Fruit fly (Drosophila melanogaster) whole organism, prepupa: Measurements from ENCODE around the gene CG12290.

ENCODE experiments used
- CG10631 ChIP-seq: fragments of 200-800 bp; sonication (Bioruptor generic); optimal IDR thresholded peaks from 2 replicates; lab custom pipeline; 2016; ENCODE audit warnings: missing biosample characterization, missing genetic modification characterization
- CG31627 ChIP-seq: fragments of 200-800 bp; sonication (Bioruptor generic); optimal IDR thresholded peaks from 3 replicates; lab custom pipeline; 2016; ENCODE audit warnings: missing biosample characterization, missing genetic modification characterization
- fkh ChIP-seq: fragments of 200-800 bp; sonication (Bioruptor generic); optimal IDR thresholded peaks from 3 replicates; lab custom pipeline; 2017; ENCODE audit warnings: missing biosample characterization, mild to moderate bottlenecking, missing genetic modification characterization, moderate library complexity

DNA sequence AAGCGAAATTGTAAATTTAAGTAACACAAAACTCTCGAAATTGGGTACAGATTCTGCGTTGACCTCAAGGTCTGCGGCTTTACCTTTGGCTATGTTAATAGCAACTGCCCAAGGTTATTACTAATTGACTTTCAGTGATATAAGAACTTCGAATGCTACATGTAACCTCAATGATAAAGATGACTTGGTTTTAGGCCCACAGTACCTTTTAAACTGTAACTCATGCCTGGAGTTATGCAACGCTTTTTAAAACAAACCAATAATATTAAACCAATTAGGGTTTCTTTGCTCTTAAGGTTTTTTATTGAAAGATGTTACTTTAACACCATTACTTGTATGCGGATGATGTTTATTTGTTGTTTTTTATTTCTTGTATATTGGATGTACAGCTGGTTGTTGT, 23.7 kb downstream of the CG12290 start:
- TF ChIP-seq fkh: no peak
- TF ChIP-seq CG10631 (GFP tag; lab: Kevin White, UChicago): no peak
- TF ChIP-seq CG31627 (GFP tag; lab: Kevin White, UChicago): no peak
